Worm (Caenorhabditis elegans) whole organism, L4/young adult: ENCODE results near the gene ZK185.3.

Experiments used
- W03F9.2 ChIP-seq: fragments of 150-350 bp; optimal IDR thresholded peaks from 2 replicates; lab custom pipeline; 2014; ENCODE audit warnings: missing biosample characterization, missing genetic modification characterization
- dao-5 ChIP-seq: sonication (generic microtip); optimal IDR thresholded peaks from 2 replicates; lab custom pipeline; 2016; ENCODE audit warnings: missing genotype, missing genetic modification characterization, moderate library complexity, missing compliant biosample characterization

DNA sequence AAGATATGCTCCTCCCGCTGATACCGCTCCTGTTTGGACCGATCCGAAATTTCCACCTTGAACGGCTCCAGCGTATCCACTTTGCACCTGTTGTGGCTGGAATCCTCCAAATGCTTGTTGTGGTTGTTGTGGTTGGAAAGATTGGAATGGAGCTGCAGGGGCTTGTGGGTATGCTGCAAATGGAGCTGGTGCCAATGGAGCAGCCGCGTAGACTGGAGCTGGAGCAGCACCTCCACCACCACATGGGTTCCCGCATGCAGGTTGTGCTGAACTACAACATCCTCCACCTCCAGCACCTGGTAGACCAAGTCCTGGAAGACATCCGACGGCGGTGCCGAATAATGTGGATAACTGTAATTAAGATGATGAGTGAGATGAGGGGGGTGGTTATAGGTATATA is 6.8 kb downstream of the ZK185.3 start:
- TF ChIP-seq dao-5 (tag; lab: Kevin White, UChicago) = no peak
- TF ChIP-seq W03F9.2 (tag; lab: Kevin White, UChicago) = no peak
